Fruit fly (Drosophila melanogaster) whole organism, embryonic: ENCODE results near the gene CG13029.
A peak's percentile ranks its signal among the peaks of the same experiment; 100 is the strongest.

ENCODE experiments used
- CG10209 ChIP-seq: fragments of 200-800 bp; sonication (Bioruptor generic); optimal IDR thresholded peaks from 3 replicates; lab custom pipeline; 2017; ENCODE audit warnings: missing biosample characterization, mild to moderate bottlenecking, missing genetic modification characterization, missing genetic modification reagents
- CG1233 ChIP-seq: fragments of 200-800 bp; sonication (Bioruptor generic); optimal IDR thresholded peaks from 4 replicates; lab custom pipeline; 2018; ENCODE audit warnings: missing biosample characterization, mild to moderate bottlenecking, missing genetic modification characterization
- CG12659 ChIP-seq: fragments of 200-800 bp; sonication (Bioruptor generic); optimal IDR thresholded peaks from 3 replicates; lab custom pipeline; 2017; ENCODE audit warnings: mild to moderate bottlenecking, missing biosample characterization, missing genetic modification reagents, missing genetic modification characterization
- CG13424 ChIP-seq: fragments of 200-800 bp; sonication (Bioruptor generic); optimal IDR thresholded peaks from 2 replicates; lab custom pipeline; 2019; ENCODE audit warnings: missing biosample characterization, mild to moderate bottlenecking, missing genetic modification characterization, moderate library complexity
- CG13775 ChIP-seq: fragments of 200-800 bp; sonication (Bioruptor generic); optimal IDR thresholded peaks from 3 replicates; lab custom pipeline; 2017; ENCODE audit warnings: missing biosample characterization, mild to moderate bottlenecking, missing genetic modification characterization
- CG14667 ChIP-seq: fragments of 200-800 bp; sonication (Bioruptor generic); IDR thresholded peaks from 2 replicates; pipeline ENCODE4 v1.3.6; 2022; ENCODE audit warnings: missing biosample characterization, missing genetic modification characterization
- CG15011 ChIP-seq: fragments of 200-800 bp; sonication (Bioruptor generic); optimal IDR thresholded peaks from 3 replicates; lab custom pipeline; 2018; ENCODE audit warnings: missing biosample characterization, mild to moderate bottlenecking, missing genetic modification characterization
- CG15269 ChIP-seq: fragments of 200-800 bp; sonication (Bioruptor generic); optimal IDR thresholded peaks from 2 replicates; lab custom pipeline; 2018; ENCODE audit warnings: missing biosample characterization, mild to moderate bottlenecking, missing genetic modification characterization, moderate library complexity
- CG17361 ChIP-seq: fragments of 200-800 bp; sonication (Bioruptor generic); IDR thresholded peaks from 3 replicates; pipeline ENCODE4 v1.3.6; 2022; ENCODE audit warnings: missing biosample characterization, missing genetic modification characterization
- CG2120 ChIP-seq: fragments of 200-800 bp; sonication (Bioruptor generic); optimal IDR thresholded peaks from 3 replicates; lab custom pipeline; 2016; ENCODE audit warnings: missing biosample characterization, missing genetic modification characterization
- CG30431 ChIP-seq: fragments of 200-800 bp; sonication (Bioruptor generic); optimal IDR thresholded peaks from 2 replicates; lab custom pipeline; 2017; ENCODE audit warnings: missing biosample characterization, missing genetic modification characterization
- CG4617 ChIP-seq: fragments of 200-800 bp; sonication (Bioruptor generic); optimal IDR thresholded peaks from 3 replicates; lab custom pipeline; 2016; ENCODE audit warnings: missing biosample characterization, missing genetic modification characterization, borderline replicate concordance
- CG4707 ChIP-seq: fragments of 200-800 bp; sonication (Bioruptor generic); optimal IDR thresholded peaks from 2 replicates; lab custom pipeline; 2018; ENCODE audit warnings: missing biosample characterization, mild to moderate bottlenecking, missing genetic modification characterization, moderate library complexity
- CG7357 ChIP-seq: fragments of 200-800 bp; sonication (Bioruptor generic); IDR thresholded peaks from 3 replicates; pipeline ENCODE4 v1.3.6; 2022; ENCODE audit warnings: missing biosample characterization, missing genetic modification characterization
- CG7839 ChIP-seq: fragments of 200-800 bp; sonication (Bioruptor generic); optimal IDR thresholded peaks from 3 replicates; lab custom pipeline; 2018; ENCODE audit warnings: missing biosample characterization, mild to moderate bottlenecking, missing genetic modification characterization, moderate library complexity
- CG7928 ChIP-seq: fragments of 200-800 bp; sonication (Bioruptor generic); optimal IDR thresholded peaks from 2 replicates; lab custom pipeline; 2017; ENCODE audit warnings: missing biosample characterization, mild to moderate bottlenecking, missing genetic modification characterization
- CG8089 ChIP-seq: fragments of 200-800 bp; sonication (Bioruptor generic); optimal IDR thresholded peaks from 3 replicates; lab custom pipeline; 2016; ENCODE audit warnings: missing biosample characterization, missing genetic modification characterization
- CG8924 ChIP-seq: fragments of 200-800 bp; optimal IDR thresholded peaks from 3 replicates; lab custom pipeline; 2019; ENCODE audit warnings: missing biosample characterization, mild to moderate bottlenecking, missing genetic modification characterization, moderate library complexity
- CG9215 ChIP-seq: fragments of 200-800 bp; sonication (Bioruptor generic); IDR thresholded peaks from 2 replicates; pipeline ENCODE4 v1.3.6; 2022; ENCODE audit warnings: missing biosample characterization, missing genetic modification characterization
- Dek ChIP-seq: fragments of 200-800 bp; sonication (Bioruptor generic); optimal IDR thresholded peaks from 3 replicates; lab custom pipeline; 2019; ENCODE audit warnings: missing biosample characterization, mild to moderate bottlenecking, missing genetic modification characterization, moderate library complexity
- Elba2 ChIP-seq: fragments of 200-800 bp; sonication (Bioruptor generic); optimal IDR thresholded peaks from 3 replicates; lab custom pipeline; 2016; ENCODE audit warnings: missing biosample characterization, missing genetic modification characterization
- Gsc ChIP-seq: fragments of 200-800 bp; sonication (Bioruptor generic); IDR thresholded peaks from 2 replicates; pipeline ENCODE4 v1.3.6; 2022; ENCODE audit warnings: missing biosample characterization, missing genetic modification characterization
- HHEX ChIP-seq: fragments of 200-800 bp; sonication (Bioruptor generic); optimal IDR thresholded peaks from 3 replicates; lab custom pipeline; 2017; ENCODE audit warnings: missing biosample characterization, mild to moderate bottlenecking, missing genetic modification characterization, missing genetic modification reagents
- Hey ChIP-seq: fragments of 200-800 bp; sonication (Bioruptor generic); optimal IDR thresholded peaks from 3 replicates; lab custom pipeline; 2018; ENCODE audit warnings: missing biosample characterization, mild to moderate bottlenecking, missing genetic modification characterization
- HmgD ChIP-seq: fragments of 200-800 bp; sonication (Bioruptor generic); optimal IDR thresholded peaks from 3 replicates; lab custom pipeline; 2016; ENCODE audit warnings: missing biosample characterization, missing genetic modification characterization
- NC2α ChIP-seq: fragments of 200-800 bp; sonication (Bioruptor generic); optimal IDR thresholded peaks from 2 replicates; lab custom pipeline; 2016; ENCODE audit warnings: missing biosample characterization, missing genetic modification characterization
- Sox102F ChIP-seq: fragments of 200-800 bp; sonication (Bioruptor generic); optimal IDR thresholded peaks from 2 replicates; lab custom pipeline; 2018; ENCODE audit warnings: missing biosample characterization, mild to moderate bottlenecking, missing genetic modification characterization, moderate library complexity
- Spps ChIP-seq: fragments of 200-800 bp; sonication (Bioruptor generic); optimal IDR thresholded peaks from 2 replicates; lab custom pipeline; 2018; ENCODE audit warnings: missing biosample characterization, mild to moderate bottlenecking, missing genetic modification characterization
- Trl ChIP-seq, 3 experiments: fragments of >200 bp in 2 of 3; fragments of 200-800 bp in 1 of 3; sonication (Bioruptor generic) in 1 of 3; optimal IDR thresholded peaks; 2 replicates in 1 of 3; 3 replicates in 2 of 3; lab custom pipeline; 2016 to 2017; ENCODE audit warnings: missing biosample characterization in 1 of 3, missing genetic modification characterization in 1 of 3
- aop ChIP-seq: fragments of 200-800 bp; sonication (Bioruptor generic); IDR thresholded peaks from 2 replicates; pipeline ENCODE4 v1.3.6; 2022; ENCODE audit warnings: missing biosample characterization, missing genetic modification characterization
- ase ChIP-seq: fragments of 200-800 bp; sonication (Bioruptor generic); IDR thresholded peaks from 3 replicates; pipeline ENCODE4 v1.3.6; 2022; ENCODE audit warnings: missing biosample characterization, missing genetic modification characterization
- caup ChIP-seq: fragments of 200-800 bp; sonication (Bioruptor generic); optimal IDR thresholded peaks from 3 replicates; lab custom pipeline; 2017; ENCODE audit warnings: missing biosample characterization, mild to moderate bottlenecking, missing genetic modification characterization, moderate library complexity; ENCODE audit not compliant: severe bottlenecking
- dysf ChIP-seq: fragments of 200-800 bp; sonication (Bioruptor generic); IDR thresholded peaks from 3 replicates; pipeline ENCODE4 v1.3.6; 2022; ENCODE audit warnings: missing biosample characterization, missing genetic modification characterization
- emc ChIP-seq: fragments of 200-800 bp; sonication (Bioruptor generic); optimal IDR thresholded peaks from 2 replicates; lab custom pipeline; 2016; ENCODE audit warnings: missing biosample characterization, missing genetic modification characterization
- grau ChIP-seq: fragments of 200-800 bp; optimal IDR thresholded peaks from 3 replicates; lab custom pipeline; 2019; ENCODE audit warnings: missing biosample characterization, mild to moderate bottlenecking, missing genetic modification characterization, moderate library complexity
- gro ChIP-seq: fragments of 200-800 bp; sonication (Bioruptor generic); optimal IDR thresholded peaks from 2 replicates; lab custom pipeline; 2016; ENCODE audit warnings: missing biosample characterization, missing genetic modification characterization
- lilli ChIP-seq: fragments of 200-800 bp; sonication (Bioruptor generic); optimal IDR thresholded peaks from 3 replicates; lab custom pipeline; 2016; ENCODE audit warnings: missing biosample characterization, missing genetic modification characterization
- lmd ChIP-seq: fragments of 200-800 bp; sonication (Bioruptor generic); IDR thresholded peaks from 2 replicates; pipeline ENCODE4 v1.3.6; 2022; ENCODE audit warnings: missing biosample characterization, missing genetic modification characterization
- nmo ChIP-seq: fragments of 200-800 bp; sonication (Bioruptor generic); optimal IDR thresholded peaks from 2 replicates; lab custom pipeline; 2018; ENCODE audit warnings: missing biosample characterization, mild to moderate bottlenecking, missing genetic modification characterization, moderate library complexity
- phol ChIP-seq: fragments of 200-800 bp; sonication (Bioruptor generic); optimal IDR thresholded peaks from 3 replicates; lab custom pipeline; 2018; ENCODE audit warnings: missing biosample characterization, mild to moderate bottlenecking, missing genetic modification characterization, moderate library complexity
- prd ChIP-seq, 3 experiments: fragments of >200 bp in 2 of 3; fragments of 200-800 bp in 1 of 3; sonication (Bioruptor generic) in 1 of 3; optimal IDR thresholded peaks in 2 of 3; IDR thresholded peaks in 1 of 3; 2 replicates in 2 of 3; 3 replicates in 1 of 3; pipeline versions ENCODE4 v1.3.6 to Lab custom; 2017 to 2022; ENCODE audit warnings: missing biosample characterization in 1 of 3, missing genetic modification characterization in 1 of 3
- row ChIP-seq: fragments of 200-800 bp; sonication (Bioruptor generic); IDR thresholded peaks from 3 replicates; pipeline ENCODE4 v1.3.6; 2022; ENCODE audit warnings: missing biosample characterization, missing genetic modification characterization
- seq ChIP-seq: fragments of 200-800 bp; sonication (Bioruptor generic); IDR thresholded peaks from 2 replicates; pipeline ENCODE4 v1.3.6; 2022; ENCODE audit warnings: missing biosample characterization, missing genetic modification characterization
- slbo ChIP-seq: fragments of 200-800 bp; sonication (Bioruptor generic); IDR thresholded peaks from 2 replicates; pipeline ENCODE4 v1.3.6; 2022; ENCODE audit warnings: missing biosample characterization, missing genetic modification characterization
- tll ChIP-seq, 2 experiments: fragments of 200-800 bp in 1 of 2; fragments of >200 bp in 1 of 2; sonication (Bioruptor generic) in 1 of 2; optimal IDR thresholded peaks; 2 replicates each; lab custom pipeline; 2017 to 2019; ENCODE audit warnings: missing biosample characterization in 2 of 2, missing genetic modification characterization in 2 of 2, mild to moderate bottlenecking in 1 of 2, moderate library complexity in 1 of 2
- tup ChIP-seq: fragments of 200-800 bp; sonication (Bioruptor generic); optimal IDR thresholded peaks from 2 replicates; lab custom pipeline; 2016; ENCODE audit warnings: missing biosample characterization, mild to moderate bottlenecking, missing genetic modification characterization, moderate library complexity
- wdn ChIP-seq: fragments of 200-800 bp; sonication (Bioruptor generic); IDR thresholded peaks from 2 replicates; pipeline ENCODE4 v1.3.6; 2022; ENCODE audit warnings: missing biosample characterization, missing genetic modification characterization
- zfh1 ChIP-seq: fragments of 200-800 bp; sonication (Bioruptor generic); IDR thresholded peaks from 3 replicates; pipeline ENCODE4 v1.3.6; 2022; ENCODE audit warnings: missing biosample characterization, missing genetic modification characterization

Gene CG13029

DNA sequence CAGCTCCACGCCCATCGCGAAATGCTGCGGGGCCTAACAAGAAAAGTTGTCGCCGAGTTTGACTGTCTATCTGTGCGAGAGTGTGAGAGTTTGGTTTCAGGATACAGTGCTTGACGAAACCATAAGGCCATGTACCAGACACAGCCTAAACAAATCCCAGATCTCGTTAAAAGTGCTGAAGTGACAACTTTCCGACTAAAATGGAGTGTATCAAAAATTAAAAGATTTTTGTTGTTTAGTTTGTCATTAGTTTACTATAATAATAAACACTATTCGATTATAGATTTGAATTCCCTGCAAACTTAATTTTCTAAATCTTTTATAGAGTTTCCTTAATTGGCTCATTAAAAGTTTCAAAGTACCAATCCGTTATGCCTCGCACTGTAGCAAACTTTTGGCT is 33.2 kb downstream of the CG13029 start (continued):
- TF ChIP-seq caup, result peak; percentile 33
- TF ChIP-seq Dek, result peak; percentile 7
- TF ChIP-seq tll (GFP tag; optimal IDR thresholded peaks at IDR 0.05; lab: Kevin White, UChicago), result no peak
- TF ChIP-seq CG14667 (GFP tag; lab: Robert Waterston, UW), result no peak
- no peak for TF ChIP-seq zfh1
- peak; percentile 25 for TF ChIP-seq CG15011
- TF ChIP-seq CG2120 (GFP tag; lab: Kevin White, UChicago), result peak; percentile 57
- TF ChIP-seq CG13424 (tag; lab: Kevin White, UChicago), result peak; percentile 32
- TF ChIP-seq CG8924, result peak; percentile 23
- peak; percentile 0 for TF ChIP-seq CG1233 (GFP tag; lab: Kevin White, UChicago)
- peak; percentile 58 for TF ChIP-seq row (GFP tag; lab: Robert Waterston, UW)
- TF ChIP-seq nmo (GFP tag; lab: Kevin White, UChicago), result peak; percentile 21
- peak; percentile 18 for TF ChIP-seq CG12659 (GFP tag; lab: Kevin White, UChicago)
- no peak for TF ChIP-seq CG30431 (GFP tag; lab: Kevin White, UChicago)
- TF ChIP-seq lilli (GFP tag; lab: Kevin White, UChicago), result peak; percentile 36
- TF ChIP-seq ase (GFP tag; lab: Robert Waterston, UW), result no peak
- peak; percentile 33 for TF ChIP-seq CG15269 (tag; lab: Kevin White, UChicago)
- peak; percentile 50 for TF ChIP-seq CG7839 (tag; lab: Kevin White, UChicago)
- no peak for TF ChIP-seq Spps
- TF ChIP-seq NC2α (GFP tag; lab: Kevin White, UChicago), result no peak
- no peak for TF ChIP-seq CG7928
- TF ChIP-seq aop (GFP tag; lab: Robert Waterston, UW), result no peak
- TF ChIP-seq grau (tag; lab: Kevin White, UChicago), result peak; percentile 41
- TF ChIP-seq slbo (GFP tag; lab: Robert Waterston, UW), result peak; percentile 50; the same call in 1 of the 2 replicates
- TF ChIP-seq CG7357 (GFP tag; lab: Robert Waterston, UW), result no peak
- TF ChIP-seq Elba2 (GFP tag; lab: Kevin White, UChicago), result no peak
- 0 out of 2 replicates have a peak, but pooled peaks have one; percentile 33 for TF ChIP-seq seq (GFP tag; lab: Robert Waterston, UW)
- peak; percentile 28; the same call in 1 of the 2 replicates for TF ChIP-seq lmd (GFP tag; lab: Robert Waterston, UW)
- TF ChIP-seq Trl (optimal IDR thresholded peaks at IDR 0.05; lab: Kevin White, UChicago), result no peak
- TF ChIP-seq Trl (GFP tag; optimal IDR thresholded peaks at IDR 0.05; lab: Kevin White, UChicago), result no peak
- TF ChIP-seq wdn (GFP tag; lab: Robert Waterston, UW), result no peak
- TF ChIP-seq CG10209 (GFP tag; lab: Kevin White, UChicago), result peak; percentile 9
- peak; percentile 19 for TF ChIP-seq HHEX (GFP tag; lab: Kevin White, UChicago)
- no peak for TF ChIP-seq CG4617 (GFP tag; lab: Kevin White, UChicago)
- peak; percentile 22 for TF ChIP-seq Sox102F (GFP tag; lab: Kevin White, UChicago)
- no peak for TF ChIP-seq tup
- TF ChIP-seq gro (GFP tag; lab: Kevin White, UChicago), result peak; percentile 1
- no peak for TF ChIP-seq CG9215 (GFP tag; lab: Robert Waterston, UW)
- TF ChIP-seq Hey (tag; lab: Kevin White, UChicago), result no peak
- no peak for TF ChIP-seq CG8089
- no peak for TF ChIP-seq CG17361
- no peak for TF ChIP-seq prd (optimal IDR thresholded peaks at IDR 0.05; lab: Kevin White, UChicago)
- no peak for TF ChIP-seq prd (GFP tag; IDR thresholded peaks at IDR 0.05; lab: Robert Waterston, UW)
- peak; percentile 40; the same call in 1 of the 3 replicates for TF ChIP-seq dysf (GFP tag; lab: Robert Waterston, UW)
- no peak for TF ChIP-seq HmgD
- no peak for TF ChIP-seq CG4707
- TF ChIP-seq phol (tag; lab: Kevin White, UChicago), result peak; percentile 2
- TF ChIP-seq CG13775 (GFP tag; lab: Kevin White, UChicago), result no peak
- TF ChIP-seq emc, result no peak
- no peak for TF ChIP-seq Gsc (GFP tag; lab: Robert Waterston, UW)
